Worm (Caenorhabditis elegans) whole organism, L2 larva: Measurements from ENCODE around the gene F36H5.14.

Experiments used
- C34F6.9 ChIP-seq: fragments of 150-350 bp; optimal IDR thresholded peaks from 2 replicates; lab custom pipeline; 2014; ENCODE audit warnings: missing biosample characterization, missing genetic modification characterization
- F13H6.1 ChIP-seq: sonication (generic microtip); optimal IDR thresholded peaks from 2 replicates; lab custom pipeline; 2016; ENCODE audit warnings: missing genetic modification characterization, missing compliant biosample characterization
- R02D3.7 ChIP-seq: fragments of 150-350 bp; optimal IDR thresholded peaks from 2 replicates; lab custom pipeline; 2014; ENCODE audit warnings: missing biosample characterization, missing genetic modification characterization
- Y55F3AM.14 ChIP-seq: fragments of 200-800 bp; sonication (Bioruptor generic); optimal IDR thresholded peaks from 2 replicates; lab custom pipeline; 2018; ENCODE audit warnings: mild to moderate bottlenecking, missing genetic modification characterization, missing compliant biosample characterization
- ZK546.5 ChIP-seq: sonication (generic microtip); optimal IDR thresholded peaks from 2 replicates; lab custom pipeline; 2017; ENCODE audit warnings: missing biosample characterization, missing genetic modification characterization
- ama-1 ChIP-seq: fragments of 150-350 bp; optimal IDR thresholded peaks from 2 replicates; lab custom pipeline; 2018; ENCODE audit warnings: inconsistent platforms
- blmp-1 ChIP-seq: sonication (generic microtip); optimal IDR thresholded peaks from 2 replicates; lab custom pipeline; 2017; ENCODE audit warnings: missing genetic modification characterization, mild to moderate bottlenecking, missing compliant biosample characterization, antibody characterized with exemption, moderate library complexity; ENCODE audit not compliant: insufficient read depth
- ceh-82 ChIP-seq: fragments of 150-350 bp; optimal IDR thresholded peaks from 2 replicates; lab custom pipeline; 2014; ENCODE audit warnings: missing biosample characterization, missing genetic modification characterization
- dmd-4 ChIP-seq: sonication (generic microtip); optimal IDR thresholded peaks from 2 replicates; lab custom pipeline; 2017; ENCODE audit warnings: missing biosample characterization, missing genetic modification characterization
- egl-27 ChIP-seq: sonication (generic microtip); optimal IDR thresholded peaks from 3 replicates; lab custom pipeline; 2017; ENCODE audit warnings: missing biosample characterization, missing genetic modification reagents, missing genetic modification characterization
- elt-1 ChIP-seq: fragments of 150-350 bp; optimal IDR thresholded peaks from 2 replicates; lab custom pipeline; 2014; ENCODE audit warnings: missing biosample characterization, missing genetic modification characterization
- elt-3 ChIP-seq: sonication (generic microtip); optimal IDR thresholded peaks from 2 replicates; lab custom pipeline; 2017; ENCODE audit warnings: missing biosample characterization, missing genetic modification characterization
- fos-1 ChIP-seq: fragments of 150-350 bp; optimal IDR thresholded peaks from 2 replicates; lab custom pipeline; 2014; ENCODE audit warnings: missing biosample characterization, missing genetic modification characterization
- lin-11 ChIP-seq: fragments of 150-350 bp; sonication (generic microtip); optimal IDR thresholded peaks from 2 replicates; lab custom pipeline; 2014; ENCODE audit warnings: missing biosample characterization, missing genetic modification characterization, inconsistent platforms, mixed read lengths
- lin-13 ChIP-seq: fragments of 150-350 bp; optimal IDR thresholded peaks from 2 replicates; lab custom pipeline; 2014; ENCODE audit warnings: missing biosample characterization, missing genetic modification reagents, missing genetic modification characterization
- lin-39 ChIP-seq: fragments of 150-350 bp; optimal IDR thresholded peaks from 2 replicates; lab custom pipeline; 2014; ENCODE audit warnings: missing biosample characterization, missing genetic modification reagents, missing genetic modification characterization
- lsy-2 ChIP-seq, 2 experiments: fragments of 150-350 bp in 1 of 2; sonication (generic microtip) in 1 of 2; optimal IDR thresholded peaks; 2 replicates each; lab custom pipeline; 2014 to 2017; ENCODE audit warnings: missing biosample characterization in 2 of 2, missing genetic modification characterization in 2 of 2
- mab-5 ChIP-seq: fragments of 150-350 bp; optimal IDR thresholded peaks from 2 replicates; lab custom pipeline; 2014; ENCODE audit warnings: missing biosample characterization, missing genetic modification characterization
- mbf-1 ChIP-seq: sonication (generic microtip); optimal IDR thresholded peaks from 2 replicates; lab custom pipeline; 2017; ENCODE audit warnings: missing biosample characterization, missing genetic modification characterization
- mdl-1 ChIP-seq, 2 experiments: fragments of 150-350 bp in 1 of 2; sonication (generic microtip) in 1 of 2; optimal IDR thresholded peaks; 2 replicates each; lab custom pipeline; 2017; ENCODE audit warnings: missing biosample characterization in 2 of 2, missing genetic modification characterization in 2 of 2
- nhr-10 ChIP-seq: sonication (generic microtip); optimal IDR thresholded peaks from 2 replicates; lab custom pipeline; 2017; ENCODE audit warnings: missing biosample characterization, missing genetic modification characterization
- nhr-12 ChIP-seq: fragments of 150-350 bp; optimal IDR thresholded peaks from 2 replicates; lab custom pipeline; 2014; ENCODE audit warnings: missing biosample characterization, missing genetic modification characterization
- nhr-21 ChIP-seq: fragments of 150-350 bp; optimal IDR thresholded peaks from 2 replicates; lab custom pipeline; 2014; ENCODE audit warnings: missing biosample characterization, missing genetic modification characterization
- nhr-237 ChIP-seq: fragments of 150-350 bp; optimal IDR thresholded peaks from 2 replicates; lab custom pipeline; 2014; ENCODE audit warnings: missing biosample characterization, missing genetic modification characterization
- nhr-6 ChIP-seq: fragments of 150-350 bp; optimal IDR thresholded peaks from 2 replicates; lab custom pipeline; 2014; ENCODE audit warnings: missing biosample characterization, missing genetic modification characterization
- nhr-77 ChIP-seq: fragments of 150-350 bp; optimal IDR thresholded peaks from 2 replicates; lab custom pipeline; 2014; ENCODE audit warnings: missing biosample characterization, missing genetic modification characterization
- peb-1 ChIP-seq: fragments of 150-350 bp; optimal IDR thresholded peaks from 2 replicates; lab custom pipeline; 2014; ENCODE audit warnings: missing biosample characterization, missing genetic modification characterization
- sem-4 ChIP-seq: fragments of 150-350 bp; optimal IDR thresholded peaks from 2 replicates; lab custom pipeline; 2014; ENCODE audit warnings: missing biosample characterization, missing genetic modification reagents, missing genetic modification characterization
- sma-3 ChIP-seq: sonication (generic microtip); optimal IDR thresholded peaks from 2 replicates; lab custom pipeline; 2016; ENCODE audit warnings: missing genetic modification reagents, missing genetic modification characterization, missing compliant biosample characterization
- sma-9 ChIP-seq, 2 experiments: fragments of 150-350 bp in 1 of 2; sonication (generic microtip) in 1 of 2; optimal IDR thresholded peaks; 2 replicates each; lab custom pipeline; 2014 to 2016; ENCODE audit warnings: missing genetic modification characterization in 2 of 2, mild to moderate bottlenecking in 1 of 2, missing biosample characterization in 1 of 2, missing compliant biosample characterization in 1 of 2, missing genetic modification reagents in 1 of 2, moderate library complexity in 1 of 2
- snpc-4 ChIP-seq: fragments of 150-350 bp; optimal IDR thresholded peaks from 2 replicates; lab custom pipeline; 2014; ENCODE audit warnings: missing biosample characterization, missing genetic modification characterization
- unc-39 ChIP-seq: fragments of 150-350 bp; optimal IDR thresholded peaks from 2 replicates; lab custom pipeline; 2014; ENCODE audit warnings: missing biosample characterization, missing genetic modification characterization
- unc-55 ChIP-seq: fragments of 150-350 bp; sonication (generic microtip); optimal IDR thresholded peaks from 3 replicates; lab custom pipeline; 2014; ENCODE audit warnings: missing biosample characterization, missing genetic modification reagents, missing genetic modification characterization
- zag-1 ChIP-seq: fragments of 150-350 bp; optimal IDR thresholded peaks from 2 replicates; lab custom pipeline; 2014; ENCODE audit warnings: missing biosample characterization, missing genetic modification characterization
- ztf-1 ChIP-seq: fragments of 200-800 bp; sonication (Bioruptor generic); conservative IDR thresholded peaks from 2 replicates; pipeline ENCODE4 v1.3.6; 2022; ENCODE audit warnings: missing genetic modification characterization, missing compliant biosample characterization
- ztf-4 ChIP-seq: fragments of 150-350 bp; optimal IDR thresholded peaks from 2 replicates; lab custom pipeline; 2014; ENCODE audit warnings: missing biosample characterization, missing genetic modification characterization

F36H5.14 gene

ce11 chrII:1752990-1753389 lies 22.3 kb upstream of the F36H5.14 start, which contains the start of gene F36H5.9:
Gene F36H5.9 (minus strand): TSS chrII:1753090.
- no peak for TF ChIP-seq nhr-6 (tag; lab: Kevin White, UChicago)
- TF ChIP-seq lin-13 (GFP tag; lab: Kevin White, UChicago), result no peak
- TF ChIP-seq R02D3.7 (tag; lab: Kevin White, UChicago), result no peak
- no peak for TF ChIP-seq mab-5 (tag; lab: Kevin White, UChicago)
- no peak for TF ChIP-seq lsy-2 (tag; optimal IDR thresholded peaks at IDR 0.05; lab: Kevin White, UChicago)

- TF ChIP-seq fos-1 (tag; lab: Kevin White, UChicago) (no peak), lin-11 (tag; lab: Kevin White, UChicago) (no peak), nhr-77 (tag; lab: Kevin White, UChicago) (no peak), mab-5 (tag; lab: Kevin White, UChicago) (no peak)
These were observed 19.3 kb upstream of the F36H5.14 start, which contains the start of gene F36H5.17 for ce11 chrII:1756072-1756471. Gene F36H5.17 (minus strand): TSS chrII:1756172.

- TF ChIP-seq sma-9 (GFP tag; optimal IDR thresholded peaks at IDR 0.05; lab: Kevin White, UChicago) (no peak), sma-9 (tag; optimal IDR thresholded peaks at IDR 0.05; lab: Kevin White, UChicago) (no peak), egl-27 (tag; lab: Kevin White, UChicago) (no peak), mab-5 (tag; lab: Kevin White, UChicago) (no peak), mdl-1 (tag; optimal IDR thresholded peaks at IDR 0.05; lab: Kevin White, UChicago) (no peak), lsy-2 (tag; optimal IDR thresholded peaks at IDR 0.05; lab: Kevin White, UChicago) (no peak), Y55F3AM.14 (GFP tag; lab: Kevin White, UChicago) (no peak), zag-1 (tag; lab: Kevin White, UChicago) (no peak), nhr-12 (tag; lab: Kevin White, UChicago) (no peak), ZK546.5 (tag; lab: Kevin White, UChicago) (no peak), ceh-82 (tag; lab: Kevin White, UChicago) (no peak), dmd-4 (no peak), peb-1 (tag; lab: Kevin White, UChicago) (no peak), nhr-77 (tag; lab: Kevin White, UChicago) (no peak), elt-1 (tag; lab: Kevin White, UChicago) (no peak)
- TF ChIP-seq, all 48 proteins: peak for 0
These were observed 18.8 kb upstream of the F36H5.14 start, which contains the start of gene fbxb-53 for ce11 chrII:1756582-1756981. Gene fbxb-53 (plus strand): TSS chrII:1756882.

- TF ChIP-seq unc-55, result no peak
- TF ChIP-seq mbf-1 (tag; lab: Kevin White, UChicago), result no peak
- TF ChIP-seq nhr-10 (tag; lab: Kevin White, UChicago), result no peak
- no peak for TF ChIP-seq blmp-1 (tag; lab: Kevin White, UChicago)
- no peak for TF ChIP-seq nhr-21 (tag; lab: Kevin White, UChicago)
- no peak for TF ChIP-seq R02D3.7 (tag; lab: Kevin White, UChicago)
- TF ChIP-seq sem-4, result no peak
- TF ChIP-seq elt-1 (tag; lab: Kevin White, UChicago), result no peak
- no peak for TF ChIP-seq ztf-4 (tag; lab: Kevin White, UChicago)
- no peak for TF ChIP-seq ZK546.5 (tag; lab: Kevin White, UChicago)
- TF ChIP-seq egl-27 (tag; lab: Kevin White, UChicago), result no peak
- no peak for TF ChIP-seq dmd-4
- no peak for TF ChIP-seq ceh-82 (tag; lab: Kevin White, UChicago)
- TF ChIP-seq sma-3 (GFP tag; lab: Kevin White, UChicago), result no peak
These were observed 18.3 kb upstream of the F36H5.14 start, which contains the start of gene F36H5.10 for ce11 chrII:1757033-1757432. Gene F36H5.10 (plus strand): TSS chrII:1757333.

ce11 chrII:1759602-1760001 lies 15.7 kb upstream of the F36H5.14 start, which contains the start of gene F36H5.18:
Gene F36H5.18 (plus strand): TSS chrII:1759902.
- TF ChIP-seq nhr-10 (tag; lab: Kevin White, UChicago), result no peak
- TF ChIP-seq zag-1 (tag; lab: Kevin White, UChicago), result no peak
- no peak for TF ChIP-seq ztf-4 (tag; lab: Kevin White, UChicago)
- TF ChIP-seq lsy-2 (tag; optimal IDR thresholded peaks at IDR 0.05; lab: Kevin White, UChicago), result no peak
- no peak for TF ChIP-seq mdl-1 (tag; optimal IDR thresholded peaks at IDR 0.05; lab: Kevin White, UChicago)
- TF ChIP-seq nhr-237 (tag; lab: Kevin White, UChicago), result no peak
- TF ChIP-seq elt-3 (tag; lab: Kevin White, UChicago), result no peak
- no peak for TF ChIP-seq ztf-1
- no peak for TF ChIP-seq R02D3.7 (tag; lab: Kevin White, UChicago)
- TF ChIP-seq snpc-4 (tag; lab: Kevin White, UChicago), result no peak
- no peak for TF ChIP-seq mab-5 (tag; lab: Kevin White, UChicago)
- TF ChIP-seq dmd-4, result no peak
- TF ChIP-seq F13H6.1, result no peak
- no peak for TF ChIP-seq ama-1 (lab: Kevin White, UChicago)
- TF ChIP-seq C34F6.9, result no peak
- no peak for TF ChIP-seq blmp-1 (tag; lab: Kevin White, UChicago)
- TF ChIP-seq lin-39 (tag; lab: Kevin White, UChicago), result no peak
- TF ChIP-seq unc-39 (tag; lab: Kevin White, UChicago), result no peak
